Fruit fly (Drosophila melanogaster) S2 (cell line): ENCODE results near the gene CG44194.

Source experiments
- CG8478 ChIP-seq: fragments of >200 bp; optimal IDR thresholded peaks from 2 replicates; lab custom pipeline; 2018
- CTCF ChIP-seq, 2 experiments: fragments of >200 bp; optimal IDR thresholded peaks; 2 replicates each; lab custom pipeline; 2018

dm6 chr3R:12977371-12978050 lies 20.0 kb downstream of the CG44194 start, which contains the start of the genes CG7381 and CG7091:
- TF ChIP-seq CTCF (optimal IDR thresholded peaks at IDR 0.05; lab: Kevin White, UChicago) (no peak), CG8478 (lab: Kevin White, UChicago) (no peak)
